Fruit fly (Drosophila melanogaster): ENCODE data around the gene CG11696.

CG11696 gene

dm6 chrX:11528026-11528702, 45.4 kb upstream of the CG11696 start (continued):
- no peak for TF ChIP-seq Trl (optimal IDR thresholded peaks at IDR 0.05)
- peak; percentile 51 for TF ChIP-seq Trl (GFP tag; optimal IDR thresholded peaks at IDR 0.05)
- TF ChIP-seq CG4404 (GFP tag; IDR thresholded peaks at IDR 0.05), result peak; percentile 62
- TF ChIP-seq CG9876 (GFP tag; optimal IDR thresholded peaks at IDR 0.05), result no peak
- no peak for TF ChIP-seq inv (GFP tag; IDR thresholded peaks at IDR 0.05; ENCODE audit: partially characterized antibody)
- no peak for TF ChIP-seq CG1832 (GFP tag; optimal IDR thresholded peaks at IDR 0.05)
- TF ChIP-seq CG17361 (GFP tag; IDR thresholded peaks at IDR 0.05), result peak; percentile 88
- peak; percentile 58 for TF ChIP-seq E2f1 (GFP tag; IDR thresholded peaks at IDR 0.05)
- peak; percentile 47 for TF ChIP-seq MTF-1 (GFP tag; optimal IDR thresholded peaks at IDR 0.05; ENCODE audit: borderline replicate concordance)
- no peak for TF ChIP-seq hbn (GFP tag; IDR thresholded peaks at IDR 0.05; ENCODE audit: partially characterized antibody)
- TF ChIP-seq CTCF (GFP tag; optimal IDR thresholded peaks at IDR 0.05), result peak; percentile 54
- TF ChIP-seq E2f2 (GFP tag; IDR thresholded peaks at IDR 0.05), result peak; percentile 49; the same call in 1 of the 2 replicates
- TF ChIP-seq pros (GFP tag; optimal IDR thresholded peaks at IDR 0.05), result peak; percentile 26
- TF ChIP-seq CG17612 (GFP tag; IDR thresholded peaks at IDR 0.05), result peak; percentile 39; the same call in 1 of the 2 replicates
- TF ChIP-seq CG31388 (GFP tag; optimal IDR thresholded peaks at IDR 0.05), result peak; percentile 42
- peak; percentile 76; the same call in 2 of the 3 replicates for TF ChIP-seq ken (GFP tag; IDR thresholded peaks at IDR 0.05)
- peak; percentile 85 for TF ChIP-seq twi (tag; optimal IDR thresholded peaks at IDR 0.05)
- TF ChIP-seq sqz (GFP tag; optimal IDR thresholded peaks at IDR 0.05), result peak; percentile 72
- no peak for TF ChIP-seq Tbp (GFP tag; optimal IDR thresholded peaks at IDR 0.05)
- peak; percentile 0 for TF ChIP-seq grn (GFP tag; optimal IDR thresholded peaks at IDR 0.05)
- TF ChIP-seq dan (GFP tag; IDR thresholded peaks at IDR 0.05), result peak; percentile 72; the same call in 1 of the 2 replicates
- TF ChIP-seq CG4820 (GFP tag; optimal IDR thresholded peaks at IDR 0.05), result peak; percentile 79
- no peak for TF ChIP-seq zfh2 (GFP tag; optimal IDR thresholded peaks at IDR 0.05)
- TF ChIP-seq pzg (GFP tag; optimal IDR thresholded peaks at IDR 0.05), result no peak
- no peak for TF ChIP-seq CG9932 (GFP tag; IDR thresholded peaks at IDR 0.05)
- TF ChIP-seq Bteb2 (GFP tag; optimal IDR thresholded peaks at IDR 0.05), result no peak
- peak; percentile 77; the same call in 2 of the 3 replicates for TF ChIP-seq CG3726 (GFP tag; IDR thresholded peaks at IDR 0.05)
- peak; percentile 78 for TF ChIP-seq Six4 (GFP tag; optimal IDR thresholded peaks at IDR 0.05)
- no peak for TF ChIP-seq shn (GFP tag; optimal IDR thresholded peaks at IDR 0.05)
- peak; percentile 38 for TF ChIP-seq CG12071 (GFP tag; optimal IDR thresholded peaks at IDR 0.05)
- peak; percentile 38 for TF ChIP-seq org-1 (GFP tag; optimal IDR thresholded peaks at IDR 0.05)
- TF ChIP-seq CG15696 (tag; optimal IDR thresholded peaks at IDR 0.05), result peak; percentile 87
- TF ChIP-seq ab (GFP tag; optimal IDR thresholded peaks at IDR 0.05), result no peak
- TF ChIP-seq CG34376 (GFP tag; optimal IDR thresholded peaks at IDR 0.05), result no peak
- peak; percentile 19 for TF ChIP-seq CG13296 (GFP tag; optimal IDR thresholded peaks at IDR 0.05)
- TF ChIP-seq CG7556 (GFP tag; optimal IDR thresholded peaks at IDR 0.05), result peak; percentile 70
- no peak; the same call in 1 of the 2 replicates for TF ChIP-seq Gsc (GFP tag; IDR thresholded peaks at IDR 0.05)
- no peak for TF ChIP-seq CG14965 (GFP tag; optimal IDR thresholded peaks at IDR 0.05; ENCODE audit: borderline replicate concordance)
- peak; percentile 16 for TF ChIP-seq scrt (GFP tag; optimal IDR thresholded peaks at IDR 0.05)
- peak; percentile 59 for TF ChIP-seq CG5245 (GFP tag; optimal IDR thresholded peaks at IDR 0.05)
- TF ChIP-seq CG9215 (GFP tag; IDR thresholded peaks at IDR 0.05), result peak; percentile 43; the same call in 1 of the 2 replicates
- TF ChIP-seq maf-S (GFP tag; optimal IDR thresholded peaks at IDR 0.05), result no peak
- TF ChIP-seq h (optimal IDR thresholded peaks at IDR 0.05), result no peak
- TF ChIP-seq Hr78 (GFP tag; optimal IDR thresholded peaks at IDR 0.05), result peak in 1 of 2 experiments; percentile 60
- TF ChIP-seq gt (GFP tag; IDR thresholded peaks at IDR 0.05), result peak; percentile 48; the same call in 1 of the 2 replicates
- TF ChIP-seq peb (GFP tag; IDR thresholded peaks at IDR 0.05), result peak; percentile 67
- TF ChIP-seq salm (tag; optimal IDR thresholded peaks at IDR 0.05), result peak; percentile 64
- peak; percentile 82 for TF ChIP-seq croc (GFP tag; conservative IDR thresholded peaks at IDR 0.05)
- TF ChIP-seq CG4707 (GFP tag; optimal IDR thresholded peaks at IDR 0.05), result peak; percentile 78
- peak; percentile 57 for TF ChIP-seq CG12659 (GFP tag; optimal IDR thresholded peaks at IDR 0.05)
- peak; percentile 75 for TF ChIP-seq CG1024 (GFP tag; IDR thresholded peaks at IDR 0.05)

Data from whole organism, embryonic.